Worm (Caenorhabditis elegans) whole organism, L2 larva: ENCODE data around the gene C10A4.3.

ENCODE experiments used
- F13H6.1 ChIP-seq: sonication (generic microtip); optimal IDR thresholded peaks from 2 replicates; lab custom pipeline; 2016; ENCODE audit warnings: missing genetic modification characterization, missing compliant biosample characterization
- R02D3.7 ChIP-seq: fragments of 150-350 bp; optimal IDR thresholded peaks from 2 replicates; lab custom pipeline; 2014; ENCODE audit warnings: missing biosample characterization, missing genetic modification characterization
- Y55F3AM.14 ChIP-seq: fragments of 200-800 bp; sonication (Bioruptor generic); optimal IDR thresholded peaks from 2 replicates; lab custom pipeline; 2018; ENCODE audit warnings: mild to moderate bottlenecking, missing genetic modification characterization, missing compliant biosample characterization
- ZK546.5 ChIP-seq: sonication (generic microtip); optimal IDR thresholded peaks from 2 replicates; lab custom pipeline; 2017; ENCODE audit warnings: missing biosample characterization, missing genetic modification characterization
- alr-1 ChIP-seq: fragments of 150-350 bp; optimal IDR thresholded peaks from 2 replicates; lab custom pipeline; 2014; ENCODE audit warnings: missing biosample characterization, missing genetic modification characterization
- aly-2 ChIP-seq: fragments of 150-350 bp; optimal IDR thresholded peaks from 2 replicates; lab custom pipeline; 2014; ENCODE audit warnings: missing biosample characterization, missing genetic modification characterization
- ama-1 ChIP-seq: fragments of 150-350 bp; optimal IDR thresholded peaks from 2 replicates; lab custom pipeline; 2018; ENCODE audit warnings: inconsistent platforms
- ceh-16 ChIP-seq: fragments of 150-350 bp; optimal IDR thresholded peaks from 2 replicates; lab custom pipeline; 2014; ENCODE audit warnings: missing biosample characterization, missing genetic modification characterization
- crh-2 ChIP-seq: sonication (generic microtip); optimal IDR thresholded peaks from 2 replicates; lab custom pipeline; 2017; ENCODE audit warnings: missing biosample characterization, missing genetic modification characterization
- dmd-4 ChIP-seq: sonication (generic microtip); optimal IDR thresholded peaks from 2 replicates; lab custom pipeline; 2017; ENCODE audit warnings: missing biosample characterization, missing genetic modification characterization
- elt-1 ChIP-seq: fragments of 150-350 bp; optimal IDR thresholded peaks from 2 replicates; lab custom pipeline; 2014; ENCODE audit warnings: missing biosample characterization, missing genetic modification characterization
- fos-1 ChIP-seq: fragments of 150-350 bp; optimal IDR thresholded peaks from 2 replicates; lab custom pipeline; 2014; ENCODE audit warnings: missing biosample characterization, missing genetic modification characterization
- gmeb-1 ChIP-seq: fragments of 150-350 bp; optimal IDR thresholded peaks from 2 replicates; lab custom pipeline; 2014; ENCODE audit warnings: missing biosample characterization, missing genetic modification characterization
- lin-11 ChIP-seq: fragments of 150-350 bp; sonication (generic microtip); optimal IDR thresholded peaks from 2 replicates; lab custom pipeline; 2014; ENCODE audit warnings: missing biosample characterization, missing genetic modification characterization, inconsistent platforms, mixed read lengths
- lin-13 ChIP-seq: fragments of 150-350 bp; optimal IDR thresholded peaks from 2 replicates; lab custom pipeline; 2014; ENCODE audit warnings: missing biosample characterization, missing genetic modification reagents, missing genetic modification characterization
- lin-39 ChIP-seq: fragments of 150-350 bp; optimal IDR thresholded peaks from 2 replicates; lab custom pipeline; 2014; ENCODE audit warnings: missing biosample characterization, missing genetic modification reagents, missing genetic modification characterization
- lsy-2 ChIP-seq, 2 experiments: fragments of 150-350 bp in 1 of 2; sonication (generic microtip) in 1 of 2; optimal IDR thresholded peaks; 2 replicates each; lab custom pipeline; 2014 to 2017; ENCODE audit warnings: missing biosample characterization in 2 of 2, missing genetic modification characterization in 2 of 2
- mbf-1 ChIP-seq: sonication (generic microtip); optimal IDR thresholded peaks from 2 replicates; lab custom pipeline; 2017; ENCODE audit warnings: missing biosample characterization, missing genetic modification characterization
- mdl-1 ChIP-seq, 2 experiments: fragments of 150-350 bp in 1 of 2; sonication (generic microtip) in 1 of 2; optimal IDR thresholded peaks; 2 replicates each; lab custom pipeline; 2017; ENCODE audit warnings: missing biosample characterization in 2 of 2, missing genetic modification characterization in 2 of 2
- nhr-11 ChIP-seq: fragments of 150-350 bp; optimal IDR thresholded peaks from 2 replicates; lab custom pipeline; 2014; ENCODE audit warnings: missing biosample characterization, missing genetic modification characterization
- nhr-21 ChIP-seq: fragments of 150-350 bp; optimal IDR thresholded peaks from 2 replicates; lab custom pipeline; 2014; ENCODE audit warnings: missing biosample characterization, missing genetic modification characterization
- nhr-237 ChIP-seq: fragments of 150-350 bp; optimal IDR thresholded peaks from 2 replicates; lab custom pipeline; 2014; ENCODE audit warnings: missing biosample characterization, missing genetic modification characterization
- nhr-25 ChIP-seq: fragments of 150-350 bp; sonication (generic microtip); optimal IDR thresholded peaks from 3 replicates; lab custom pipeline; 2014; ENCODE audit warnings: missing biosample characterization, missing genetic modification characterization
- nhr-77 ChIP-seq: fragments of 150-350 bp; optimal IDR thresholded peaks from 2 replicates; lab custom pipeline; 2014; ENCODE audit warnings: missing biosample characterization, missing genetic modification characterization
- sem-4 ChIP-seq: fragments of 150-350 bp; optimal IDR thresholded peaks from 2 replicates; lab custom pipeline; 2014; ENCODE audit warnings: missing biosample characterization, missing genetic modification reagents, missing genetic modification characterization
- sma-3 ChIP-seq: sonication (generic microtip); optimal IDR thresholded peaks from 2 replicates; lab custom pipeline; 2016; ENCODE audit warnings: missing genetic modification reagents, missing genetic modification characterization, missing compliant biosample characterization
- sma-9 ChIP-seq, 2 experiments: fragments of 150-350 bp in 1 of 2; sonication (generic microtip) in 1 of 2; optimal IDR thresholded peaks; 2 replicates each; lab custom pipeline; 2014 to 2016; ENCODE audit warnings: missing genetic modification characterization in 2 of 2, mild to moderate bottlenecking in 1 of 2, missing biosample characterization in 1 of 2, missing compliant biosample characterization in 1 of 2, missing genetic modification reagents in 1 of 2, moderate library complexity in 1 of 2
- snpc-4 ChIP-seq: fragments of 150-350 bp; optimal IDR thresholded peaks from 2 replicates; lab custom pipeline; 2014; ENCODE audit warnings: missing biosample characterization, missing genetic modification characterization
- unc-39 ChIP-seq: fragments of 150-350 bp; optimal IDR thresholded peaks from 2 replicates; lab custom pipeline; 2014; ENCODE audit warnings: missing biosample characterization, missing genetic modification characterization
- unc-55 ChIP-seq: fragments of 150-350 bp; sonication (generic microtip); optimal IDR thresholded peaks from 3 replicates; lab custom pipeline; 2014; ENCODE audit warnings: missing biosample characterization, missing genetic modification reagents, missing genetic modification characterization
- unc-62 ChIP-seq: fragments of 150-350 bp; optimal IDR thresholded peaks from 2 replicates; lab custom pipeline; 2014; ENCODE audit warnings: missing biosample characterization, missing genetic modification reagents, missing genetic modification characterization
- ztf-11 ChIP-seq: sonication (generic microtip); optimal IDR thresholded peaks from 2 replicates; lab custom pipeline; 2017; ENCODE audit warnings: missing biosample characterization, missing genetic modification characterization
- ztf-4 ChIP-seq: fragments of 150-350 bp; optimal IDR thresholded peaks from 2 replicates; lab custom pipeline; 2014; ENCODE audit warnings: missing biosample characterization, missing genetic modification characterization

The C10A4.3 gene

DNA sequence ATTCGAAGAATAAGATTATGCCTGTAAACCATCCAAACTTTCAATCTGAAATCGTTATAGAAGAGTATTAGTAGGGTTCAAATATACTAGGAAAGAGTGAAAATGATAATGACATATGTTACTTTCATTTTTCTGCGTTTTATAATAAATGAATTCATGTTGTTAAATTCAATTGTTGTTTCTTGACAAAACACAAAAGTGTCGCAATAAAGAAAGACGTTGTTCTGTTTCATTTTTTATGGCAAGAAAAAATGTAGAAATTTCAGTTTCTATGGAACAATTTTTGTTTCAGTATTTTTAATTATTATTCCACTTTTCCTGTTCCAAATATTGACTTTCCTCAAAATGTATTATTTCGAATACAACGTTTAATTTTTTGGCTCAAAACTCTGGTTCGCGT is 4.7 kb upstream of the C10A4.3 start, which contains the start of gene C10A4.4:
Gene C10A4.4, plus strand, starts transcription at position 301 of the 400 bp plus-strand sequence.
- TF ChIP-seq lin-39 = no peak
- TF ChIP-seq aly-2 (tag; lab: Kevin White, UChicago) = no peak
- no peak for TF ChIP-seq snpc-4
- TF ChIP-seq gmeb-1 (tag; lab: Kevin White, UChicago) = no peak

DNA sequence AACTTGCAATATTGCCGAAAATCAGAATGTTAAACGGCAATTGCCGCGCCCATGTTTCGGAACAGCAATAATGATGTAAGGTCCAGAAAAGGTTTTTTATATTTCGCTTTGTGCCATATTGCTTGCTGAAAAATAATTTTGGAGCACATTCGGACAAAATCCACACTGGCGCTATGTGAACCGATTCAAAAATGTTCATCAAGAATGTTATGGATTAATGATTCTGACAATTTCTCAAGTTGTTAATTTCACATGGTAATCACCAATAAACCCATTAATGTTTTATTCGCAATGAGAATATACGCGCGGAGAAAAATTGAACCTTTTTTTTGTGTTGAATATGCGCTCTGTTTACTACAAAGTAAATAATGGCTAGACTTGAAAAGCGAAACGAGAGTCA is 942 bp upstream of the C10A4.3 start:
- TF ChIP-seq ztf-4 = no peak

DNA sequence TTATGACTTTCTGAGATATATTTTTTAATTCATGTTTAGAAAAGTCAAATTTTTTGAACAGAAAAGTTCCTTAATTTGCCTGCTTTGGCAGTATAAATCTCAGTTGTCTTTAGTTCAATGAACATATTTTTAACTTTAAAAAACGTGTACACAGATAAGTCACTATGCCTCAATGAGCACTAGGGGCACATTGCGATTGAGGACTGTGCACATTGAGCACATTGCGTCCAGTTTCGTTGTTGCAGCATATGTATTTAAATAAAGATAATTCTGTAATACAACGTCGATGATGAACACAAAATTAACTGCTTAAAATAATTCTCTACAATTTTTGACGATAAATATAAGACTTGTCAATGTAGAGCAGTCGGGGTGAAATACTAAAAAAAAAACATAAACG is 2.3 kb downstream of the C10A4.3 start:
- TF ChIP-seq alr-1 (tag; lab: Kevin White, UChicago) (no peak), F13H6.1 (tag; lab: Kevin White, UChicago) (no peak), nhr-237 (no peak), ztf-4 (no peak), elt-1 (tag; lab: Kevin White, UChicago) (no peak), unc-55 (GFP tag; lab: Kevin White, UChicago) (no peak), mdl-1 (tag; optimal IDR thresholded peaks at IDR 0.05; lab: Kevin White, UChicago) (no peak), snpc-4 (no peak), unc-39 (tag; lab: Kevin White, UChicago) (no peak), lsy-2 (tag; optimal IDR thresholded peaks at IDR 0.05; lab: Kevin White, UChicago) (no peak), crh-2 (tag; lab: Kevin White, UChicago) (no peak), sma-9 (GFP tag; optimal IDR thresholded peaks at IDR 0.05; lab: Kevin White, UChicago) (no peak), sma-9 (tag; optimal IDR thresholded peaks at IDR 0.05; lab: Kevin White, UChicago) (no peak), sem-4 (tag; lab: Kevin White, UChicago) (no peak), mbf-1 (tag; lab: Kevin White, UChicago) (no peak), sma-3 (GFP tag; lab: Kevin White, UChicago) (no peak)

DNA sequence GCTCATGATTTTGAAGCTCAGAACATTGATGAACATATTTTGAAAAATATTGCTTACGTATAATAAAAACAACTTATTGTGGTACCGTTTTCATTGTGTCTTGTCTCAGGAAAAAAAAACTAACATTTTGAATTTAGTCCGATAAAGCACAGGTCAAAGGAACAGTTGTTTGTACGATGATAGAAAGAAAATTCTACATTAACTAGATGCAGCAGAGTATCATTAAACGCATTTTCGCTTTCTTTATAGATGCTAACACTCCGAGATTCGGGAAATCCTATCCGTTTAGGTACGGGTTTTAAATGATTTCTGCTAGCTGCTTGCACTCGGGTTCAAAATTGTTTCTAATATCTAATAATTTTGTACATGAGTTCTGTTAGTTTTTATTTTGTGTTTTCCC is 3.5 kb downstream of the C10A4.3 start:
- TF ChIP-seq ama-1 (lab: Kevin White, UChicago) (no peak), lin-11 (tag; lab: Kevin White, UChicago) (no peak), lin-13 (GFP tag; lab: Kevin White, UChicago) (no peak), R02D3.7 (tag; lab: Kevin White, UChicago) (no peak), dmd-4 (no peak), sma-3 (GFP tag; lab: Kevin White, UChicago) (no peak), nhr-21 (no peak)

DNA sequence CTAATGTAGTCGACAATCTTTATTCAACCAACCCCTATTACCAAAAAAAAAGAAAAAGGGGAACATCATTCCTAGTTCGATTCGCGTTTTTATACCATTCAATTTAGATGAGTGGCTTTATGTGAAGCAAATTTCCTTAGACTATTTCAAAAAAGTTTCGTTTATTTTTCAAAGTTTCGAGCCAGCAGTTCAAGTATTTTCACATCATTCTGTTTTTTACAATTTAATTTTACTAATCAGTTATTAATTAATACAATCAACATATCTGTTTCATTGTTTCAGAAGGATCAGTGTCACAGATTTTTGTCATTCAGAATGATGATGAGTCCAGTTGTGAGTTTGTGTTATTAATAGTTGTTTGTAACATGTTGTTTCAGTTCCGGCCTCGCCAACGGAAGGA is 4.4 kb downstream of the C10A4.3 start, which contains the start of gene C10A4.2:
Gene C10A4.2, plus strand, starts transcription at position 301 of the 400 bp plus-strand sequence.
- TF ChIP-seq fos-1 (tag; lab: Kevin White, UChicago) = no peak
- TF ChIP-seq unc-55 (GFP tag; lab: Kevin White, UChicago) = no peak
- TF ChIP-seq nhr-77 = no peak

DNA sequence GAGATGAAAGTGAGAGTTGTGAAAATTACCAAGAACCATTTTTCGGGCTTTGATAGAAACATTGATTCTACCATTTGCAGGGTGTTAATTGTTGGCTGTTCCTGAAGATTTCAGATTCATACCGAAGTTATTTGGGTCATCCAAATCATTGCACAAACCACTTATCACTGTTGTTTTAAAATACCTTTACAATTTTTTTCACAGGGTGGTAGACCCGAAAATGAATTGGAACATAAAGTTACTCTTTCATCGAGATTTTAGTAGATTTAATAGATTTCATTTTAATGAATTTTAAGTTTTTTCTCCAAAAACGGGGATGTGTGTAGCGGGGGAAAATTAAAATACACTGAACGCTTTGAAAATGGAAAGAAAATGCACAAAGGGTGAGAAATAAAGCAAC is 9.9 kb downstream of the C10A4.3 start, which contains the start of gene C10A4.7:
Gene C10A4.7, minus strand, starts transcription at position 101 of the 400 bp plus-strand sequence.
- TF ChIP-seq nhr-25 = no peak

DNA sequence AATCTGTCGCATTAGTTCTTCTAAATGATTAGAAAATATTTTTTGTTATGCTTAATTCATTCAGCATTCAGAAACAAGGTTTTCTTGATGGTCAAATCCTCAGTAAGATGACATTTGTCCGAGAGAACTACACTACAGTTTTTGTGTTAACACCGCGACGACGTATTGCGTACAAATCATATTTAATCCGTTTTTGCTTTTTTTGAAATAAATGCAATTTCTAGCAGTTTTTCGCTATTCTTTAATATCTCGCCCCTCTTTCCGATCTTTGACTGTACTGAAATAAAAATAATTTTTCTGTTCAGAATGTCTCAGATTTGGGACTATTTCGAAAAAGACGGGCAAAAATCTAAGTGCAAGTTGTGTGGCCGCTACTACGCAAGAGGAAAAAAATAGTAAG is 10.6 kb downstream of the C10A4.3 start, which contains the start of gene C10A4.1:
Gene C10A4.1, plus strand, starts transcription at position 301 of the 400 bp plus-strand sequence.
- TF ChIP-seq nhr-11 (tag; lab: Kevin White, UChicago) (no peak), ceh-16 (tag; lab: Kevin White, UChicago) (no peak), unc-62 (GFP tag; lab: Kevin White, UChicago) (no peak), ztf-11 (tag; lab: Kevin White, UChicago) (no peak), ZK546.5 (tag; lab: Kevin White, UChicago) (no peak), Y55F3AM.14 (no peak), mbf-1 (tag; lab: Kevin White, UChicago) (no peak), sma-9 (GFP tag; optimal IDR thresholded peaks at IDR 0.05; lab: Kevin White, UChicago) (no peak), sma-9 (tag; optimal IDR thresholded peaks at IDR 0.05; lab: Kevin White, UChicago) (no peak)
